Worm (Caenorhabditis elegans): Measurements from ENCODE around the gene K02E2.6.

K02E2.6 gene

DNA sequence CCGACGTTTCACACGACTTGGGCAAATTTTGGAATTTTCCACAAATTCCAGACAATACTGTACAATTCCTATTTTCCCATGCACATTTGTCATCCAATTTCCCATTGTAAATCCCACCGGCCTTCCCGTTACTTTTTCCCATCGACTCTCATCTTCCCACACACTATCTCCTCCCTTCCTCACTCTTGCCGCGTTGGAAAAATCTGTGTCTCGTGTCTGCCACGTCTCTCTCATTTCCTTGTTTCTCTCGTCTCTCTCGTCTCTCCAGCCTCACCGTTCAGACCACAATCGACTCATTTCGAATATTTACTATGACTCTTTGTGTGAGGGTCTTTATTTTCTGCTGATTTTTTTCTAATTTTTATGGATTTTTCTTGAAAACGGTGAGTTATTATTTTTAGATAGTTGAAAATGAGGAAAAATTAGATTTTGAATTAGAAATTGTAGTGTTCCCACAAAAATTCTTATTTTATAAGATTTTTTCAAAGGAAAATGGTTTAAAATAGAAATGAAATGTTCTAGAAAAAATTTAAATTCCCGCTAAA lies 2.8 kb downstream of the K02E2.6 start, which contains the start of gene K02E2.11 (continued):
- TF ChIP-seq arid-1 (GFP tag; conservative IDR thresholded peaks at IDR 0.05) = no peak
- peak in 1 of 2 experiments; percentile 94 for TF ChIP-seq unc-62 (GFP tag; optimal IDR thresholded peaks at IDR 0.05 in 1 of 2)
- no peak for TF ChIP-seq unc-62 (tag; optimal IDR thresholded peaks at IDR 0.05)
- no peak for TF ChIP-seq snpc-4 (tag; optimal IDR thresholded peaks at IDR 0.05)
- no peak for TF ChIP-seq lin-29 (GFP tag; IDR thresholded peaks at IDR 0.05)
- no peak for TF ChIP-seq ces-1 (GFP tag; optimal IDR thresholded peaks at IDR 0.05)
- TF ChIP-seq ceh-32 (tag; optimal IDR thresholded peaks at IDR 0.05; ENCODE audit: poor library complexity) = no peak
- TF ChIP-seq lin-38 (GFP tag; IDR thresholded peaks at IDR 0.05) = no peak
- no peak for TF ChIP-seq ztf-11 (tag; optimal IDR thresholded peaks at IDR 0.05)
- TF ChIP-seq nhr-41 (GFP tag; IDR thresholded peaks at IDR 0.05) = no peak
- TF ChIP-seq zfp-3 (GFP tag; conservative IDR thresholded peaks at IDR 0.05) = no peak
- no peak for TF ChIP-seq F44E2.7 (GFP tag; IDR thresholded peaks at IDR 0.05)
- no peak for TF ChIP-seq ZK337.2 (GFP tag; IDR thresholded peaks at IDR 0.05)
- TF ChIP-seq spr-3 (GFP tag; optimal IDR thresholded peaks at IDR 0.05) = no peak
- no peak for TF ChIP-seq zip-2 (tag; optimal IDR thresholded peaks at IDR 0.05)
- TF ChIP-seq aly-2 (tag; optimal IDR thresholded peaks at IDR 0.05) = no peak
- no peak for TF ChIP-seq egl-27 (tag; optimal IDR thresholded peaks at IDR 0.05)
- TF ChIP-seq T20F7.1 (GFP tag; optimal IDR thresholded peaks at IDR 0.05) = no peak
- no peak for TF ChIP-seq sdz-12 (GFP tag; optimal IDR thresholded peaks at IDR 0.05)
- TF ChIP-seq set-16 (GFP tag; IDR thresholded peaks at IDR 0.05) = no peak
- TF ChIP-seq lir-3 (tag; optimal IDR thresholded peaks at IDR 0.05) = no peak
- TF ChIP-seq lsy-2 (tag; optimal IDR thresholded peaks at IDR 0.05) = peak in 1 of 2 experiments; percentile 60
- TF ChIP-seq saeg-2 (GFP tag; IDR thresholded peaks at IDR 0.05) = no peak
- no peak for TF ChIP-seq nhr-25 (tag; optimal IDR thresholded peaks at IDR 0.05; ENCODE audit: borderline replicate concordance, insufficient read depth)
- TF ChIP-seq nhr-42 (GFP tag; IDR thresholded peaks at IDR 0.05) = no peak
- no peak for TF ChIP-seq nhr-237 (tag; optimal IDR thresholded peaks at IDR 0.05)
- TF ChIP-seq mdl-1 (tag; optimal IDR thresholded peaks at IDR 0.05) = peak in 1 of 2 experiments; percentile 65
- no peak for TF ChIP-seq nhr-10 (tag; optimal IDR thresholded peaks at IDR 0.05)
- peak; percentile 29 for TF ChIP-seq rbr-2 (tag; optimal IDR thresholded peaks at IDR 0.05)
- no peak for TF ChIP-seq ceh-82 (tag; optimal IDR thresholded peaks at IDR 0.05)
- no peak for TF ChIP-seq ctbp-1 (GFP tag; IDR thresholded peaks at IDR 0.05)
- TF ChIP-seq zag-1 (tag; optimal IDR thresholded peaks at IDR 0.05) = no peak
- no peak for TF ChIP-seq ceh-44 (GFP tag; IDR thresholded peaks at IDR 0.05)
- TF ChIP-seq mes-2 (tag; optimal IDR thresholded peaks at IDR 0.05; ENCODE audit: poor library complexity, severe bottlenecking) = no peak
- no peak for TF ChIP-seq Y5F2A.4 (GFP tag; optimal IDR thresholded peaks at IDR 0.05)
- TF ChIP-seq snpc-1.2 (GFP tag; IDR thresholded peaks at IDR 0.05) = no peak
- no peak for TF ChIP-seq fos-1 (tag; optimal IDR thresholded peaks at IDR 0.05)
- TF ChIP-seq vab-7 (GFP tag; IDR thresholded peaks at IDR 0.05) = no peak
- no peak for TF ChIP-seq D1046.2 (GFP tag; IDR thresholded peaks at IDR 0.05)
- TF ChIP-seq nhr-77 (tag; optimal IDR thresholded peaks at IDR 0.05) = no peak
- peak; percentile 89 for TF ChIP-seq hlh-30 (tag; optimal IDR thresholded peaks at IDR 0.05; ENCODE audit: insufficient read depth)
- TF ChIP-seq nhr-76 (tag; optimal IDR thresholded peaks at IDR 0.05) = no peak
- TF ChIP-seq hmg-1.1 (GFP tag; IDR thresholded peaks at IDR 0.05) = peak; percentile 71
- no peak for TF ChIP-seq jun-1 (tag; optimal IDR thresholded peaks at IDR 0.05)
- TF ChIP-seq hif-1 (tag; optimal IDR thresholded peaks at IDR 0.05) = no peak
- no peak for TF ChIP-seq egl-43 (GFP tag; IDR thresholded peaks at IDR 0.05)
- peak; percentile 58 for TF ChIP-seq mep-1 (tag; optimal IDR thresholded peaks at IDR 0.05)
- no peak for TF ChIP-seq F37D6.2 (tag; optimal IDR thresholded peaks at IDR 0.05)
- no peak for TF ChIP-seq mdt-29 (GFP tag; IDR thresholded peaks at IDR 0.05)
- TF ChIP-seq nhr-28 (tag; optimal IDR thresholded peaks at IDR 0.05) = peak; percentile 22
- TF ChIP-seq aha-1 (tag) = no peak
- TF ChIP-seq Y105C5A.15 (GFP tag; IDR thresholded peaks at IDR 0.05) = no peak
